Worm (Caenorhabditis elegans): ENCODE measurements around the gene smi-1.

The smi-1 gene

DNA sequence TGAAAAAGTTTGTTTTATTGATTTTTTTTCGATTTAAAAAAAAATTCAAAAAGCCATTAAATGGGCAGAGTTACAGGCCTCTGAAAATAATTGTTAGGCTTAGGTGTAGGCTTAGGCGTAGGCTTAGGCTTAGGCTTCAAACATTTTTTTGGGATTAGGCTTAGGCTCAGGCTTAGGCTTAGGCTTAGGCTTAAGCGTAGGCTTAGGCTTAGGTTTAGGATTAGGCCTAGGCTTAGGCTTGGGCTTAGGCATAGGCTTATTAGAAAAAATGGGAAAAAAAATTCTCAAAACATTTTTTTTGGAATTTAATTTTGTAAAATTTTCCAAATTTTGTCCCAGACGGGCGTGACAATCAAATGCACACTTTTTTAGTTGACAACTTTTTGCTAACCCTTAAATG, 22.0 kb upstream of the smi-1 start:
- no peak for TF ChIP-seq arid-1 (GFP tag; conservative IDR thresholded peaks at IDR 0.05)
- TF ChIP-seq lim-7 (GFP tag; IDR thresholded peaks at IDR 0.05) = no peak
- no peak for TF ChIP-seq jun-1 (tag; optimal IDR thresholded peaks at IDR 0.05)
- no peak for TF ChIP-seq nhr-48 (tag; optimal IDR thresholded peaks at IDR 0.05)
- TF ChIP-seq dve-1 (tag; optimal IDR thresholded peaks at IDR 0.05; ENCODE audit: insufficient read depth) = no peak
- TF ChIP-seq D1046.2 (GFP tag; IDR thresholded peaks at IDR 0.05) = no peak

DNA sequence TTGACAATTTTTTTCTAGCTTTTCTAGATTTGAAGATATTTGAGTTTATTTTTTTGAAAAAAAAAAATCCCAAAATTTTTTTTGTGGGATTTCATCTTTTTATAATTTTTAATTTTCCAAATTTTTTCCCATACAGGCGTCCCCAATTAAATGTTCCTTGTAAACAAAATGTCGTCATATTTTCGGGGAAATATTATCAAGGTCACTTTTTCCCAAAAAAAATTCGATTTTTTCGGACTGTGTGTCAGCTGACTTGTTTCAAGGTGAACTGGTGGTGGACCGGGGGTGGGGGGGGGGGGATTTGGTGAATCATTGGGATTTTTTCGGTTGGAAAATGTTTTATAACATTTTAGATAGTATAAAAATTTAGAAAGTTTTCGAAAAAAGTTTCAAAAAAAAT, 21.5 kb upstream of the smi-1 start:
- TF ChIP-seq cey-2 (tag; optimal IDR thresholded peaks at IDR 0.05; ENCODE audit: borderline replicate concordance, insufficient read depth) (no peak), tra-1 (GFP tag; IDR thresholded peaks at IDR 0.05) (no peak), lin-39 (tag; optimal IDR thresholded peaks at IDR 0.05) (no peak), F44E2.7 (GFP tag; IDR thresholded peaks at IDR 0.05) (no peak), ZK546.5 (tag; optimal IDR thresholded peaks at IDR 0.05) (no peak), snpc-1.2 (GFP tag; IDR thresholded peaks at IDR 0.05) (no peak)

DNA sequence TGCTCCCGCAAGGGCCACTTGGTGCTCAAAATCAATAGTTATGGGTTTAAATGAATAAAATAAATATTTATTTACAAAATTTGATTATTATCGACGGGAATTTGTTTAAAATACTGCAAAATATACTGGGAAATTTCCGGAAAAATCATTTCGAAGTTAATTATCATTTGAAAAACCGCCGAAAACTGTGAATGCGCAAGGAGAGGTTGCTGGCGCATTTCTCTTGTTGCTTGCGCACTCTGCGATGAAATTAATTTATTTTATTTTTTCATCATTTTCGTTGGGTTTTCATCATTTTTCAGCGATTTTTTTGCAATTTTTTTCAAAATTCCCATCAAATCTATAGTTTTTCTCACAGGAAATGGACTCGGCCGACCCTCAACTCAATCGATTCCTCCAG, 18.6 kb upstream of the smi-1 start, which contains the start of gene ddp-1:
Gene ddp-1 (plus strand): TSS at position 357 of the 400 bp plus-strand sequence.
- TF ChIP-seq R02D3.7 (tag; optimal IDR thresholded peaks at IDR 0.05) (no peak), mdt-29 (GFP tag; IDR thresholded peaks at IDR 0.05) (peak; percentile 83), arid-1 (GFP tag; conservative IDR thresholded peaks at IDR 0.05) (peak; percentile 89), lim-7 (GFP tag; IDR thresholded peaks at IDR 0.05) (peak; percentile 51; the same call in 1 of the 2 replicates), mxl-2 (GFP tag; conservative IDR thresholded peaks at IDR 0.05) (no peak), lin-29 (GFP tag; IDR thresholded peaks at IDR 0.05) (peak; percentile 84), F10B5.3 (tag; optimal IDR thresholded peaks at IDR 0.05) (peak; percentile 91), nhr-102 (tag; optimal IDR thresholded peaks at IDR 0.05) (peak; percentile 95), daf-19 (GFP tag; conservative IDR thresholded peaks at IDR 0.05) (peak; percentile 83), aly-2 (tag; optimal IDR thresholded peaks at IDR 0.05) (no peak), T20F7.1 (GFP tag; optimal IDR thresholded peaks at IDR 0.05) (peak; percentile 87), daf-8 (GFP tag; IDR thresholded peaks at IDR 0.05) (no peak), aha-1 (tag) (peak; percentile 83), unc-130 (GFP tag; optimal IDR thresholded peaks at IDR 0.05) (peak; percentile 69), set-16 (GFP tag; IDR thresholded peaks at IDR 0.05) (no peak; the same call in 1 of the 2 replicates), skn-1 (tag; optimal IDR thresholded peaks at IDR 0.05) (no peak), Y48G9A.11 (GFP tag; IDR thresholded peaks at IDR 0.05) (peak; percentile 87), ceh-20 (GFP tag; IDR thresholded peaks at IDR 0.05) (peak; percentile 93), ceh-44 (GFP tag; IDR thresholded peaks at IDR 0.05) (0 out of 2 replicates have a peak, but pooled peaks have one; percentile 51), Y105C5A.15 (GFP tag; IDR thresholded peaks at IDR 0.05) (no peak), mxl-3 (GFP tag; optimal IDR thresholded peaks at IDR 0.05) (peak; percentile 32), F44E2.7 (GFP tag; IDR thresholded peaks at IDR 0.05) (no peak), F26F4.8 (GFP tag; conservative IDR thresholded peaks at IDR 0.05) (no peak), daf-16 (GFP tag; optimal IDR thresholded peaks at IDR 0.05) (peak; percentile 58 to 80), daf-16 (tag; optimal IDR thresholded peaks at IDR 0.05) (peak; percentile 57), ztf-11 (tag; optimal IDR thresholded peaks at IDR 0.05) (no peak), madf-5 (GFP tag; IDR thresholded peaks at IDR 0.05) (no peak), pqm-1 (tag; optimal IDR thresholded peaks at IDR 0.05) (peak; percentile 25), tag-97 (GFP tag; IDR thresholded peaks at IDR 0.05) (no peak), nhr-41 (GFP tag; IDR thresholded peaks at IDR 0.05) (no peak), mep-1 (tag; optimal IDR thresholded peaks at IDR 0.05) (peak; percentile 98), madf-9 (GFP tag; conservative IDR thresholded peaks at IDR 0.05) (peak; percentile 80; the same call in 1 of the 2 replicates), fos-1 (tag; optimal IDR thresholded peaks at IDR 0.05) (no peak), nhr-6 (tag; optimal IDR thresholded peaks at IDR 0.05) (peak; percentile 89), T26A8.4 (GFP tag; IDR thresholded peaks at IDR 0.05) (peak; percentile 93), mdl-1 (tag; optimal IDR thresholded peaks at IDR 0.05) (no peak), hif-1 (tag; optimal IDR thresholded peaks at IDR 0.05) (peak; percentile 65 to 78), ceh-62 (tag; optimal IDR thresholded peaks at IDR 0.05) (no peak), zag-1 (tag; optimal IDR thresholded peaks at IDR 0.05) (peak; percentile 24)

Data from whole organism, L4 larva.